Worm (Caenorhabditis elegans) whole organism, L2 larva: Measurements from ENCODE around the gene nep-10.

Experiments used
- R02D3.7 ChIP-seq: fragments of 150-350 bp; optimal IDR thresholded peaks from 2 replicates; lab custom pipeline; 2014; ENCODE audit warnings: missing biosample characterization, missing genetic modification characterization
- lin-39 ChIP-seq: fragments of 150-350 bp; optimal IDR thresholded peaks from 2 replicates; lab custom pipeline; 2014; ENCODE audit warnings: missing biosample characterization, missing genetic modification reagents, missing genetic modification characterization
- nhr-23 ChIP-seq: fragments of 150-350 bp; optimal IDR thresholded peaks from 2 replicates; lab custom pipeline; 2014; ENCODE audit warnings: missing biosample characterization, missing genetic modification reagents, missing genetic modification characterization
- nhr-25 ChIP-seq: fragments of 150-350 bp; sonication (generic microtip); optimal IDR thresholded peaks from 3 replicates; lab custom pipeline; 2014; ENCODE audit warnings: missing biosample characterization, missing genetic modification characterization
- snpc-4 ChIP-seq: fragments of 150-350 bp; optimal IDR thresholded peaks from 2 replicates; lab custom pipeline; 2014; ENCODE audit warnings: missing biosample characterization, missing genetic modification characterization

DNA sequence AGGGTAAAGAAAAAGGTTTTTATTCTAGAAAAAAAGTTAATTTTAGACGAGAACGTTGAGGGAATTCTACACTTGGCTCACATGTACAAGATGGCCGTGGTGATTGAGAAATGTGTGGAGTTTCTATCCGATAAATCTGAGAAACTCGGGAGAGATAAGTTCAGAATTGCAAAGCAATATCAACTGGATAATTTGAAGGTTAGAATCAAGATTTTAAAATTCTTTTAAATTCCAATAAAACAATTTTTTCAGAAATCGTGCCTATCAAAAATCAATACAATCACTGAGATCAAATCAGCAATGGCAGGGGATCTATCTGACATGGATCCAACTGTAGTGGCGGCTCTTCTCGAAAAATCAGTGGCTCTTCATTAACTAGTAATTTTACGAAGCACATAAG, 24.5 kb downstream of the nep-10 start, which contains the start of gene Y49F6C.2:
- no peak for TF ChIP-seq nhr-25 (tag; lab: Kevin White, UChicago)
- no peak for TF ChIP-seq lin-39 (tag; lab: Kevin White, UChicago)
- TF ChIP-seq snpc-4 (tag; lab: Kevin White, UChicago) = no peak
- TF ChIP-seq nhr-23 (tag; lab: Kevin White, UChicago) = no peak
- TF ChIP-seq R02D3.7 (tag; lab: Kevin White, UChicago) = no peak
